Worm (Caenorhabditis elegans): ENCODE results near the gene F10C1.3.
A peak's percentile ranks its signal among the peaks of the same experiment; 100 is the strongest.

F10C1.3 gene

ce11 chrII:5794195-5794594 lies 36.6 kb upstream of the F10C1.3 start, which contains the start of gene acdh-8:
acdh-8 (plus strand) TSS chrII:5794495.
- TF ChIP-seq hlh-15 (tag; optimal IDR thresholded peaks at IDR 0.05), result no peak
- no peak for TF ChIP-seq pha-2 (tag; optimal IDR thresholded peaks at IDR 0.05)
- no peak for TF ChIP-seq ceh-45 (GFP tag; IDR thresholded peaks at IDR 0.05)
- TF ChIP-seq zip-5 (tag; optimal IDR thresholded peaks at IDR 0.05), result no peak
- TF ChIP-seq tbx-7 (tag; optimal IDR thresholded peaks at IDR 0.05), result no peak
- no peak for TF ChIP-seq ama-1 (optimal IDR thresholded peaks at IDR 0.05)

- TF ChIP-seq pha-4 (tag; optimal IDR thresholded peaks at IDR 0.05), result no peak
- no peak for TF ChIP-seq mec-3 (tag; optimal IDR thresholded peaks at IDR 0.05; ENCODE audit: borderline replicate concordance)
- no peak for TF ChIP-seq npax-4 (tag; optimal IDR thresholded peaks at IDR 0.05)
- TF ChIP-seq pat-9 (tag; optimal IDR thresholded peaks at IDR 0.05), result no peak
- no peak for TF ChIP-seq ceh-30 (tag; optimal IDR thresholded peaks at IDR 0.05)
- no peak for TF ChIP-seq elt-4 (tag; optimal IDR thresholded peaks at IDR 0.05)
- no peak for TF ChIP-seq pax-1 (tag; optimal IDR thresholded peaks at IDR 0.05)
- TF ChIP-seq ceh-31 (tag; optimal IDR thresholded peaks at IDR 0.05), result no peak
- TF ChIP-seq ceh-48 (tag; optimal IDR thresholded peaks at IDR 0.05), result no peak
- TF ChIP-seq gmeb-2 (tag; optimal IDR thresholded peaks at IDR 0.05), result no peak
- TF ChIP-seq sox-4 (tag; optimal IDR thresholded peaks at IDR 0.05), result no peak
- TF ChIP-seq lin-11 (tag; optimal IDR thresholded peaks at IDR 0.05), result no peak
- TF ChIP-seq ceh-45 (GFP tag; IDR thresholded peaks at IDR 0.05), result no peak
Observed at ce11 chrII:5792490-5792889, 34.9 kb upstream of the F10C1.3 start, which contains the start of gene K05F1.14. K05F1.14 (minus strand) TSS chrII:5792590.

- TF ChIP-seq unc-55 (GFP tag; optimal IDR thresholded peaks at IDR 0.05) (peak; percentile 35), pros-1 (tag; optimal IDR thresholded peaks at IDR 0.05) (no peak)
Observed at ce11 chrII:5790313-5790773, 32.8 kb upstream of the F10C1.3 start, which contains the start of gene lect-2. lect-2 (plus strand) TSS chrII:5790723.

ce11 chrII:5788815-5789214 lies 31.3 kb upstream of the F10C1.3 start, which contains the start of gene K05F1.13:
K05F1.13 (plus strand) TSS chrII:5789115.
- TF ChIP-seq rnt-1 (tag; optimal IDR thresholded peaks at IDR 0.05) (no peak), pqm-1 (tag; optimal IDR thresholded peaks at IDR 0.05) (no peak), pat-9 (tag; optimal IDR thresholded peaks at IDR 0.05) (no peak)

- no peak for TF ChIP-seq pqm-1 (tag; optimal IDR thresholded peaks at IDR 0.05)
- no peak for TF ChIP-seq sdc-2 (tag; optimal IDR thresholded peaks at IDR 0.05)
- no peak for TF ChIP-seq hlh-15 (tag; optimal IDR thresholded peaks at IDR 0.05)
- TF ChIP-seq nfya-1 (tag; optimal IDR thresholded peaks at IDR 0.05), result no peak
- TF ChIP-seq dve-1 (tag; optimal IDR thresholded peaks at IDR 0.05), result no peak
- TF ChIP-seq unc-42 (tag; optimal IDR thresholded peaks at IDR 0.05), result no peak
- TF ChIP-seq T23F11.4 (GFP tag; optimal IDR thresholded peaks at IDR 0.05), result no peak
- no peak for TF ChIP-seq ahr-1 (tag; optimal IDR thresholded peaks at IDR 0.05)
- no peak for TF ChIP-seq unc-86 (tag; optimal IDR thresholded peaks at IDR 0.05)
Observed at ce11 chrII:5785504-5785903, 27.9 kb upstream of the F10C1.3 start.

- TF ChIP-seq madf-2 (tag; optimal IDR thresholded peaks at IDR 0.05), result no peak
- TF ChIP-seq unc-3 (GFP tag; conservative IDR thresholded peaks at IDR 0.05), result no peak; the same call in 1 of the 2 replicates
- TF ChIP-seq unc-3 (tag; optimal IDR thresholded peaks at IDR 0.05), result peak; percentile 9
- TF ChIP-seq syd-9 (tag; optimal IDR thresholded peaks at IDR 0.05), result no peak
- TF ChIP-seq nhr-11 (tag; optimal IDR thresholded peaks at IDR 0.05), result no peak
- peak; percentile 2 for TF ChIP-seq odd-2 (tag; optimal IDR thresholded peaks at IDR 0.05)
- TF ChIP-seq ceh-45 (GFP tag; IDR thresholded peaks at IDR 0.05), result peak; percentile 65; the same call in 1 of the 2 replicates
- TF ChIP-seq Y22D7AL.16 (tag; optimal IDR thresholded peaks at IDR 0.05), result peak; percentile 53
- no peak for TF ChIP-seq lim-6 (tag; optimal IDR thresholded peaks at IDR 0.05)
- no peak for TF ChIP-seq ceh-22 (tag; optimal IDR thresholded peaks at IDR 0.05)
- TF ChIP-seq dmd-4 (tag; optimal IDR thresholded peaks at IDR 0.05; ENCODE audit: borderline replicate concordance), result peak; percentile 55
- TF ChIP-seq hlh-6 (tag; optimal IDR thresholded peaks at IDR 0.05), result peak; percentile 68
- TF ChIP-seq pqm-1 (tag; optimal IDR thresholded peaks at IDR 0.05), result peak; percentile 44
- TF ChIP-seq ets-4 (tag; optimal IDR thresholded peaks at IDR 0.05), result peak; percentile 6
- TF ChIP-seq pag-3 (tag; optimal IDR thresholded peaks at IDR 0.05; ENCODE audit: borderline replicate concordance), result peak; percentile 24
- peak; percentile 39 for TF ChIP-seq hlh-13 (GFP tag; optimal IDR thresholded peaks at IDR 0.05)
Observed at ce11 chrII:5781935-5782921, 24.7 kb upstream of the F10C1.3 start, which contains the start of gene K05F1.6. K05F1.6 (plus strand) TSS chrII:5782520.
